Worm (Caenorhabditis elegans): ENCODE data around the gene cwp-2.

Gene cwp-2

ce11 chrV:4846507-4846906 is 4.1 kb upstream of the cwp-2 start:
- TF ChIP-seq pat-9 (tag; optimal IDR thresholded peaks at IDR 0.05) (no peak), sdc-2 (tag; optimal IDR thresholded peaks at IDR 0.05) (no peak), ttx-3 (tag; optimal IDR thresholded peaks at IDR 0.05) (no peak), sox-4 (tag; optimal IDR thresholded peaks at IDR 0.05) (no peak), pha-2 (tag; optimal IDR thresholded peaks at IDR 0.05) (no peak), ama-1 (optimal IDR thresholded peaks at IDR 0.05) (no peak), pqm-1 (tag; optimal IDR thresholded peaks at IDR 0.05) (no peak), ahr-1 (tag; optimal IDR thresholded peaks at IDR 0.05) (no peak), ceh-45 (GFP tag; IDR thresholded peaks at IDR 0.05) (no peak), K02D7.2 (tag; optimal IDR thresholded peaks at IDR 0.05) (no peak), lin-11 (tag; optimal IDR thresholded peaks at IDR 0.05) (no peak), hlh-13 (GFP tag; optimal IDR thresholded peaks at IDR 0.05) (no peak), eyg-1 (tag; optimal IDR thresholded peaks at IDR 0.05) (no peak), hlh-8 (tag; optimal IDR thresholded peaks at IDR 0.05) (no peak)

ce11 chrV:4844591-4844990 is 2.1 kb upstream of the cwp-2 start, which contains the start of gene abhd-5.2:
abhd-5.2 (plus strand) TSS chrV:4844685.
- TF ChIP-seq hlh-30 (tag; optimal IDR thresholded peaks at IDR 0.05; ENCODE audit: insufficient read depth), result peak; percentile 89
- no peak for TF ChIP-seq ceh-30 (tag; optimal IDR thresholded peaks at IDR 0.05)
- no peak for TF ChIP-seq ceh-14 (tag; optimal IDR thresholded peaks at IDR 0.05)
- no peak for TF ChIP-seq ahr-1 (tag; optimal IDR thresholded peaks at IDR 0.05)
- TF ChIP-seq odd-2 (tag; optimal IDR thresholded peaks at IDR 0.05), result no peak
- peak; percentile 51 for TF ChIP-seq unc-55 (GFP tag; optimal IDR thresholded peaks at IDR 0.05)
- TF ChIP-seq pat-9 (tag; optimal IDR thresholded peaks at IDR 0.05), result no peak
- no peak for TF ChIP-seq F13H6.1 (tag; optimal IDR thresholded peaks at IDR 0.05)
- TF ChIP-seq ceh-48 (tag; optimal IDR thresholded peaks at IDR 0.05), result no peak
- no peak for TF ChIP-seq pha-2 (tag; optimal IDR thresholded peaks at IDR 0.05)

- no peak for TF ChIP-seq dmd-4 (tag; optimal IDR thresholded peaks at IDR 0.05; ENCODE audit: borderline replicate concordance)
- TF ChIP-seq nfya-1 (tag; optimal IDR thresholded peaks at IDR 0.05), result no peak
- no peak for TF ChIP-seq nhr-232 (tag; optimal IDR thresholded peaks at IDR 0.05)
- no peak for TF ChIP-seq tbx-7 (tag; optimal IDR thresholded peaks at IDR 0.05)
- no peak for TF ChIP-seq odd-2 (tag; optimal IDR thresholded peaks at IDR 0.05)
- TF ChIP-seq pax-1 (tag; optimal IDR thresholded peaks at IDR 0.05), result no peak
- TF ChIP-seq ref-2 (tag; optimal IDR thresholded peaks at IDR 0.05), result no peak
- TF ChIP-seq ceh-18 (tag; optimal IDR thresholded peaks at IDR 0.05), result no peak
- no peak for TF ChIP-seq ahr-1 (tag; optimal IDR thresholded peaks at IDR 0.05)
- TF ChIP-seq ceh-34 (tag; optimal IDR thresholded peaks at IDR 0.05), result no peak
- no peak for TF ChIP-seq pha-2 (tag; optimal IDR thresholded peaks at IDR 0.05)
- no peak for TF ChIP-seq unc-55 (GFP tag; optimal IDR thresholded peaks at IDR 0.05)
- TF ChIP-seq hlh-13 (GFP tag; optimal IDR thresholded peaks at IDR 0.05), result no peak
- TF ChIP-seq syd-9 (tag; optimal IDR thresholded peaks at IDR 0.05), result no peak
- TF ChIP-seq fkh-6 (tag; optimal IDR thresholded peaks at IDR 0.05), result no peak
- no peak for TF ChIP-seq dve-1 (tag; optimal IDR thresholded peaks at IDR 0.05)
- no peak for TF ChIP-seq tbx-2 (tag; optimal IDR thresholded peaks at IDR 0.05)
- TF ChIP-seq F13H6.1 (tag; optimal IDR thresholded peaks at IDR 0.05), result no peak
- no peak for TF ChIP-seq C38D4.7 (GFP tag; optimal IDR thresholded peaks at IDR 0.05)
Observed at ce11 chrV:4841179-4841578, 1.3 kb downstream of the cwp-2 start, which contains the start of gene cwp-1. cwp-1 (minus strand) TSS chrV:4841279.

ce11 chrV:4839913-4840312 is 2.5 kb downstream of the cwp-2 start, which contains the start of gene nas-9:
nas-9 (minus strand) TSS chrV:4840013.
- TF ChIP-seq ceh-45 (GFP tag; IDR thresholded peaks at IDR 0.05), result no peak
- TF ChIP-seq pha-4 (tag; optimal IDR thresholded peaks at IDR 0.05), result no peak
- TF ChIP-seq rnt-1 (tag; optimal IDR thresholded peaks at IDR 0.05), result no peak
- no peak for TF ChIP-seq unc-55 (GFP tag; optimal IDR thresholded peaks at IDR 0.05)
- no peak for TF ChIP-seq dve-1 (tag; optimal IDR thresholded peaks at IDR 0.05)
- no peak for TF ChIP-seq ahr-1 (tag; optimal IDR thresholded peaks at IDR 0.05)
- TF ChIP-seq ceh-30 (tag; optimal IDR thresholded peaks at IDR 0.05), result no peak
- TF ChIP-seq ztf-16 (tag; optimal IDR thresholded peaks at IDR 0.05), result no peak
- no peak for TF ChIP-seq pha-2 (tag; optimal IDR thresholded peaks at IDR 0.05)
- no peak for TF ChIP-seq F13H6.1 (tag; optimal IDR thresholded peaks at IDR 0.05)
- no peak for TF ChIP-seq tbx-2 (tag; optimal IDR thresholded peaks at IDR 0.05)
- no peak for TF ChIP-seq K02D7.2 (tag; optimal IDR thresholded peaks at IDR 0.05)
- TF ChIP-seq zip-5 (tag; optimal IDR thresholded peaks at IDR 0.05), result no peak
- TF ChIP-seq pqm-1 (tag; optimal IDR thresholded peaks at IDR 0.05), result no peak
- TF ChIP-seq ceh-22 (tag; optimal IDR thresholded peaks at IDR 0.05), result no peak

Data from whole organism, late embryonic.